Worm (Caenorhabditis elegans) whole organism, early embryonic: ENCODE measurements around the gene fshr-1.

Experiments used
- ama-1 ChIP-seq: fragments of 150-350 bp; optimal IDR thresholded peaks from 2 replicates; lab custom pipeline; 2014
- flt-1 ChIP-seq: fragments of 200-800 bp; sonication (Bioruptor generic); IDR thresholded peaks from 2 replicates; pipeline ENCODE4 v1.3.6; 2022; ENCODE audit warnings: missing genetic modification characterization, missing compliant biosample characterization
- hnd-1 ChIP-seq: sonication (generic microtip); optimal IDR thresholded peaks from 2 replicates; lab custom pipeline; 2016; ENCODE audit warnings: missing genetic modification characterization, missing compliant biosample characterization
- scrt-1 ChIP-seq: fragments of 200-800 bp; sonication (Bioruptor generic); IDR thresholded peaks from 2 replicates; pipeline ENCODE4 v1.3.6; 2022; ENCODE audit warnings: missing genetic modification characterization, missing compliant biosample characterization
- tbx-11 ChIP-seq: fragments of 200-800 bp; sonication (Bioruptor generic); IDR thresholded peaks from 2 replicates; pipeline ENCODE4 v1.3.6; 2022; ENCODE audit warnings: missing genetic modification characterization, missing compliant biosample characterization
- tbx-37 ChIP-seq: fragments of 200-800 bp; sonication (Bioruptor generic); conservative IDR thresholded peaks from 2 replicates; pipeline ENCODE4 v1.3.6; 2022; ENCODE audit warnings: missing genetic modification reagents, missing genetic modification characterization, missing compliant biosample characterization

ce11 chrV:9907205-9907604 lies 17.6 kb downstream of the fshr-1 start:
- TF ChIP-seq flt-1, result no peak
- TF ChIP-seq tbx-37 (GFP tag; lab: Robert Waterston, UW), result no peak
- TF ChIP-seq scrt-1, result no peak
- no peak for TF ChIP-seq ama-1 (lab: Kevin White, UChicago)
- no peak for TF ChIP-seq hnd-1 (tag; lab: Kevin White, UChicago)
- no peak for TF ChIP-seq tbx-11 (GFP tag; lab: Robert Waterston, UW)
